Worm (Caenorhabditis elegans): Measurements from ENCODE around the gene btf-1.

- TF ChIP-seq ceh-24 (tag; optimal IDR thresholded peaks at IDR 0.05) (no peak), dmd-4 (tag; optimal IDR thresholded peaks at IDR 0.05; ENCODE audit: borderline replicate concordance) (no peak), rnt-1 (tag; optimal IDR thresholded peaks at IDR 0.05) (no peak), ahr-1 (tag; optimal IDR thresholded peaks at IDR 0.05) (no peak), unc-3 (GFP tag; conservative IDR thresholded peaks at IDR 0.05) (no peak), unc-3 (tag; optimal IDR thresholded peaks at IDR 0.05) (no peak), ceh-6 (GFP tag; optimal IDR thresholded peaks at IDR 0.05) (no peak), nfya-1 (tag; optimal IDR thresholded peaks at IDR 0.05) (no peak)
Measured at ce11 chrII:13245076-13245475, 45.1 kb downstream of the btf-1 start, which contains the start of gene F15D4.5.
